Worm (Caenorhabditis elegans) whole organism, young adult: Measurements from ENCODE around the gene cept-1.

Experiments
- B0261.1 ChIP-seq: sonication (generic microtip); optimal IDR thresholded peaks from 2 replicates; lab custom pipeline; 2016; ENCODE audit warnings: mild to moderate bottlenecking, missing genetic modification characterization, moderate library complexity, missing compliant biosample characterization
- B0336.3 ChIP-seq: fragments of 200-800 bp; sonication (Bioruptor generic); IDR thresholded peaks from 2 replicates; pipeline ENCODE4 v1.3.6; 2022; ENCODE audit warnings: missing genetic modification characterization, missing compliant biosample characterization
- F39B2.1 ChIP-seq: fragments of 200-800 bp; sonication (Bioruptor generic); IDR thresholded peaks from 2 replicates; pipeline ENCODE4 v1.3.6; 2022; ENCODE audit warnings: missing genetic modification reagents, missing genetic modification characterization, missing compliant biosample characterization
- F57A8.1 ChIP-seq: fragments of 200-800 bp; sonication (Bioruptor generic); optimal IDR thresholded peaks from 2 replicates; lab custom pipeline; 2018; ENCODE audit warnings: mild to moderate bottlenecking, missing genetic modification characterization, moderate library complexity, missing compliant biosample characterization
- ZK185.1 ChIP-seq: sonication (generic microtip); optimal IDR thresholded peaks from 2 replicates; lab custom pipeline; 2016; ENCODE audit warnings: mild to moderate bottlenecking, missing genetic modification characterization, missing compliant biosample characterization; ENCODE audit not compliant: poor library complexity, severe bottlenecking
- aptf-3 ChIP-seq: fragments of 200-800 bp; sonication (Bioruptor generic); IDR thresholded peaks from 2 replicates; pipeline ENCODE4 v1.3.6; 2022; ENCODE audit warnings: missing genetic modification characterization, missing compliant biosample characterization
- attf-3 ChIP-seq: fragments of 200-800 bp; sonication (Bioruptor generic); conservative IDR thresholded peaks from 2 replicates; pipeline ENCODE4 v1.3.6; 2022; ENCODE audit warnings: missing genetic modification reagents, missing genetic modification characterization, missing compliant biosample characterization
- bed-2 ChIP-seq: fragments of 200-800 bp; sonication (Bioruptor generic); IDR thresholded peaks from 2 replicates; pipeline ENCODE4 v1.3.6; 2022; ENCODE audit warnings: missing genetic modification reagents, missing genetic modification characterization, missing compliant biosample characterization
- cebp-1 ChIP-seq, 2 experiments: fragments of 200-800 bp in 1 of 2; sonication (Bioruptor generic) in 1 of 2; sonication (generic microtip) in 1 of 2; IDR thresholded peaks in 1 of 2; optimal IDR thresholded peaks in 1 of 2; 2 replicates each; pipeline versions ENCODE4 v1.3.6 to Lab custom; 2017 to 2022; ENCODE audit warnings: missing compliant biosample characterization in 2 of 2, missing genetic modification characterization in 2 of 2, mild to moderate bottlenecking in 1 of 2, missing genetic modification reagents in 1 of 2, moderate library complexity in 1 of 2
- ceh-27 ChIP-seq: fragments of 200-800 bp; sonication (Bioruptor generic); optimal IDR thresholded peaks from 2 replicates; lab custom pipeline; 2018; ENCODE audit warnings: mild to moderate bottlenecking, missing genetic modification characterization, moderate library complexity, missing compliant biosample characterization
- chd-7 ChIP-seq: sonication (generic microtip); optimal IDR thresholded peaks from 2 replicates; lab custom pipeline; 2016; ENCODE audit warnings: mild to moderate bottlenecking, missing genetic modification characterization, moderate library complexity, missing compliant biosample characterization
- efl-1 ChIP-seq: fragments of 150-350 bp; optimal IDR thresholded peaks from 2 replicates; lab custom pipeline; 2014; ENCODE audit warnings: missing biosample characterization, missing genetic modification reagents, missing genetic modification characterization
- egl-44 ChIP-seq: fragments of 200-800 bp; sonication (Bioruptor generic); IDR thresholded peaks from 2 replicates; pipeline ENCODE4 v1.3.6; 2022; ENCODE audit warnings: missing genetic modification reagents, missing genetic modification characterization, missing compliant biosample characterization
- egrh-3 ChIP-seq: fragments of 200-800 bp; sonication (Bioruptor generic); IDR thresholded peaks from 2 replicates; pipeline ENCODE4 v1.3.6; 2022; ENCODE audit warnings: missing genetic modification reagents, missing genetic modification characterization, missing compliant biosample characterization
- ets-4 ChIP-seq: fragments of 200-800 bp; sonication (Bioruptor generic); optimal IDR thresholded peaks from 2 replicates; lab custom pipeline; 2018; ENCODE audit warnings: mild to moderate bottlenecking, missing genetic modification characterization, missing compliant biosample characterization
- hmg-1.2 ChIP-seq: fragments of 200-800 bp; sonication (Bioruptor generic); IDR thresholded peaks from 2 replicates; pipeline ENCODE4 v1.3.6; 2022; ENCODE audit warnings: missing genetic modification reagents, missing genetic modification characterization, missing compliant biosample characterization
- hmg-20 ChIP-seq: fragments of 200-800 bp; sonication (Bioruptor generic); IDR thresholded peaks from 2 replicates; pipeline ENCODE4 v1.3.6; 2022; ENCODE audit warnings: missing genetic modification reagents, missing genetic modification characterization, missing compliant biosample characterization
- let-526 ChIP-seq: fragments of 200-800 bp; sonication (Bioruptor generic); IDR thresholded peaks from 2 replicates; pipeline ENCODE4 v1.3.6; 2022; ENCODE audit warnings: missing genetic modification reagents, missing genetic modification characterization, missing compliant biosample characterization
- lin-35 ChIP-seq, 3 experiments: fragments of 150-350 bp in 2 of 3; sonication (generic microtip) in 1 of 3; optimal IDR thresholded peaks; 2 replicates each; lab custom pipeline; 2014 to 2018; ENCODE audit warnings: missing biosample characterization in 3 of 3, missing genetic modification characterization in 3 of 3, missing genetic modification reagents in 3 of 3
- lin-40 ChIP-seq: sonication (generic microtip); optimal IDR thresholded peaks from 2 replicates; lab custom pipeline; 2016; ENCODE audit warnings: missing genetic modification characterization, mild to moderate bottlenecking, missing compliant biosample characterization, missing genotype, missing genetic modification reagents
- lin-54 ChIP-seq: fragments of 200-800 bp; sonication (Bioruptor generic); optimal IDR thresholded peaks from 2 replicates; lab custom pipeline; 2018; ENCODE audit warnings: mild to moderate bottlenecking, missing genetic modification characterization, missing compliant biosample characterization
- madf-10 ChIP-seq: sonication (generic microtip); optimal IDR thresholded peaks from 2 replicates; lab custom pipeline; 2016; ENCODE audit warnings: mild to moderate bottlenecking, missing genetic modification characterization, missing compliant biosample characterization
- nhr-80 ChIP-seq: sonication (generic microtip); optimal IDR thresholded peaks from 2 replicates; lab custom pipeline; 2016; ENCODE audit warnings: missing genetic modification characterization, missing compliant biosample characterization
- pbrm-1 ChIP-seq: fragments of 200-800 bp; sonication (Bioruptor generic); IDR thresholded peaks from 2 replicates; pipeline ENCODE4 v1.3.6; 2022; ENCODE audit warnings: missing genetic modification reagents, missing genetic modification characterization, missing compliant biosample characterization
- sptf-2 ChIP-seq: fragments of 200-800 bp; sonication (Bioruptor generic); optimal IDR thresholded peaks from 2 replicates; lab custom pipeline; 2018; ENCODE audit warnings: mild to moderate bottlenecking, missing genetic modification characterization, missing compliant biosample characterization
- tbp1 ChIP-seq: fragments of 200-800 bp; sonication (Bioruptor generic); optimal IDR thresholded peaks from 2 replicates; lab custom pipeline; 2018; ENCODE audit warnings: mild to moderate bottlenecking, missing genetic modification characterization, missing compliant biosample characterization
- tlf-1 ChIP-seq: fragments of 200-800 bp; sonication (Bioruptor generic); optimal IDR thresholded peaks from 2 replicates; lab custom pipeline; 2018; ENCODE audit warnings: mild to moderate bottlenecking, missing genetic modification characterization, missing compliant biosample characterization
- ztf-26 ChIP-seq: sonication (generic microtip); optimal IDR thresholded peaks from 2 replicates; lab custom pipeline; 2017; ENCODE audit warnings: missing genetic modification characterization, missing compliant biosample characterization
- ztf-6 ChIP-seq: fragments of 200-800 bp; sonication (Bioruptor generic); IDR thresholded peaks from 2 replicates; pipeline ENCODE4 v1.3.6; 2022; ENCODE audit warnings: missing genetic modification reagents, missing genetic modification characterization, missing compliant biosample characterization

The cept-1 gene

DNA sequence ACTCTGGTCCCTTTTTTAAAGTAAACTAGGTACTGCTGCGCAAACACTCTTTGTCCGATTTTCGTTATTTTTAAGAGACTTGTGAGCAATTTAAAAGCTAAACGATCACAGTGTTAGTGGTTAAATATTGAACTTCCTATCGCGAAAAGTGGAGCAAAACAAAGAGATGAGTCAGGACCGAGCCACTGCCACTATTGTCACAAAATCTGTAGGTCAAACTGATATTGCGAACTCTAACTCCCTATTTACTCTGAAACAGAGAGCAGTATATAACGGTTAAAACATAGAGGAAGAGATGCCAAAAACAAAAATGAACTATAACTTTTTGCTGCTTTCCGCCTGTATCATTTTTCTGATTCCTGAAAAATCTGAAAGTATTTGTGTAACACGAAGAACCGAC lies 30.7 kb downstream of the cept-1 start, which contains the start of gene abf-5 (continued):
- TF ChIP-seq F39B2.1 (GFP tag; lab: Robert Waterston, UW) (no peak), tlf-1 (GFP tag; lab: Kevin White, UChicago) (no peak), F57A8.1 (GFP tag; lab: Kevin White, UChicago) (no peak), aptf-3 (GFP tag; lab: Robert Waterston, UW) (no peak), attf-3 (GFP tag; lab: Robert Waterston, UW) (no peak)

ce11 chrX:12793075-12793474 lies 31.2 kb downstream of the cept-1 start:
- TF ChIP-seq lin-54 (GFP tag; lab: Kevin White, UChicago): no peak
- TF ChIP-seq let-526 (GFP tag; lab: Robert Waterston, UW): no peak
- TF ChIP-seq hmg-1.2: no peak
- TF ChIP-seq ZK185.1 (tag; lab: Kevin White, UChicago): no peak
- TF ChIP-seq pbrm-1: no peak
- no peak for TF ChIP-seq bed-2 (GFP tag; lab: Robert Waterston, UW)
- TF ChIP-seq hmg-20 (GFP tag; lab: Robert Waterston, UW): no peak
- no peak for TF ChIP-seq F39B2.1 (GFP tag; lab: Robert Waterston, UW)
- TF ChIP-seq efl-1: no peak
- no peak for TF ChIP-seq madf-10 (tag; lab: Kevin White, UChicago)
- TF ChIP-seq sptf-2 (GFP tag; lab: Kevin White, UChicago): no peak
- no peak for TF ChIP-seq chd-7 (tag; lab: Kevin White, UChicago)
- TF ChIP-seq lin-40: no peak
- no peak for TF ChIP-seq tbp1

- TF ChIP-seq egl-44: no peak
- TF ChIP-seq tbp1: no peak
These were observed 31.9 kb downstream of the cept-1 start, which contains the start of gene abf-6 for ce11 chrX:12793796-12794195. Gene abf-6, plus strand, starts transcription at chrX:12794118.

DNA sequence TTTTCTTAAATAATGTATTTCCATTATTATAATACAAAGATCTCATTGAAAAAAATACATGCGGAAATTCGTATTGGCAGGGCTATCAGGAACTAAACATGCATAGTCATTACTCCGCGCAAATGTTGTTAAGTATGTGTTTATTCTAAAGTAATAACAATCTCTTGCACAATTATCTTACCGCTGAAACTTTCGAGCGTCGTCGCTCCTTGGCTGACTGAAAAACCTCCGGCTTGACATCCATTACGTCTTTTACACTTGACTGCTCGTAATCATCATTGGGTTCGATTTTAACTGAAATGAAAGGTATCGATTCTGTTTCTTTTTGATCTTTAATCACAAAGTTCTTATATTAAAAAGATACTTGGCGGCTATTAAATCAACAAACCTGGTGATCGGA lies 38.0 kb downstream of the cept-1 start:
- no peak for TF ChIP-seq lin-35 (GFP tag; optimal IDR thresholded peaks at IDR 0.05; lab: Kevin White, UChicago)
- TF ChIP-seq B0261.1 (tag; lab: Kevin White, UChicago): no peak
- no peak for TF ChIP-seq ztf-26 (tag; lab: Kevin White, UChicago)
- TF ChIP-seq, all 124 proteins: peak for 0

ce11 chrX:12806926-12807325 lies 45.0 kb downstream of the cept-1 start:
- TF ChIP-seq ets-4 (GFP tag; lab: Kevin White, UChicago): no peak
- peak; percentile 64 for TF ChIP-seq nhr-80

ce11 chrX:12808085-12808922 lies 46.4 kb downstream of the cept-1 start, which contains the start of gene nhr-27:
Gene nhr-27, minus strand, starts transcription at chrX:12808318.
- TF ChIP-seq ztf-6 (GFP tag; lab: Robert Waterston, UW) (no peak), cebp-1 (GFP tag; IDR thresholded peaks at IDR 0.05; lab: Robert Waterston, UW) (no peak), cebp-1 (tag; optimal IDR thresholded peaks at IDR 0.05; lab: Kevin White, UChicago) (peak; percentile 12)

ce11 chrX:12813539-12813938 lies 51.7 kb downstream of the cept-1 start, which contains the start of gene gei-3:
Gene gei-3, minus strand, starts transcription at chrX:12813639.
- no peak for TF ChIP-seq B0336.3 (GFP tag; lab: Robert Waterston, UW)
- no peak for TF ChIP-seq egrh-3
- no peak for TF ChIP-seq ztf-26 (tag; lab: Kevin White, UChicago)
- TF ChIP-seq ceh-27 (GFP tag; lab: Kevin White, UChicago): no peak
